Worm (Caenorhabditis elegans): Measurements from ENCODE around the gene Y53C12B.1.

ce11 chrII:9769797-9770520, 24.1 kb upstream of the Y53C12B.1 start, which contains the start of gene aqp-10:
- TF ChIP-seq ceh-9 (tag; optimal IDR thresholded peaks at IDR 0.05), result no peak
- no peak for TF ChIP-seq elt-4 (tag; optimal IDR thresholded peaks at IDR 0.05)
- no peak for TF ChIP-seq ceh-45 (GFP tag; IDR thresholded peaks at IDR 0.05)
- no peak for TF ChIP-seq dve-1 (tag; optimal IDR thresholded peaks at IDR 0.05)

Measured in whole organism, late embryonic.